Worm (Caenorhabditis elegans) whole organism, mixed stage, embryonic: ENCODE measurements around the gene rpl-20.

ENCODE experiments used
- blmp-1 ChIP-seq: fragments of 150-350 bp; optimal IDR thresholded peaks from 2 replicates; lab custom pipeline; 2014; ENCODE audit warnings: missing biosample characterization, missing genetic modification characterization
- ceh-83 ChIP-seq: fragments of 200-800 bp; sonication (Bioruptor generic); optimal IDR thresholded peaks from 2 replicates; lab custom pipeline; 2018; ENCODE audit warnings: mild to moderate bottlenecking, missing genetic modification characterization, missing compliant biosample characterization
- cnd-1 ChIP-seq: fragments of 200-800 bp; sonication (Bioruptor generic); optimal IDR thresholded peaks from 2 replicates; lab custom pipeline; 2018; ENCODE audit warnings: mild to moderate bottlenecking, missing genetic modification characterization, missing compliant biosample characterization
- elt-3 ChIP-seq: fragments of 150-350 bp; optimal IDR thresholded peaks from 2 replicates; lab custom pipeline; 2014; ENCODE audit warnings: missing biosample characterization, missing genetic modification characterization
- lin-32 ChIP-seq: fragments of 200-800 bp; sonication (Bioruptor generic); optimal IDR thresholded peaks from 2 replicates; lab custom pipeline; 2018; ENCODE audit warnings: mild to moderate bottlenecking, missing genetic modification characterization, missing compliant biosample characterization
- lsy-2 ChIP-seq: fragments of 150-350 bp; optimal IDR thresholded peaks from 2 replicates; lab custom pipeline; 2014; ENCODE audit warnings: missing biosample characterization, missing genetic modification characterization
- mab-5 ChIP-seq: fragments of 150-350 bp; optimal IDR thresholded peaks from 2 replicates; lab custom pipeline; 2014; ENCODE audit warnings: missing biosample characterization, missing genetic modification characterization
- nhr-12 ChIP-seq: fragments of 150-350 bp; optimal IDR thresholded peaks from 2 replicates; lab custom pipeline; 2014; ENCODE audit warnings: missing biosample characterization, missing genetic modification characterization
- nhr-76 ChIP-seq: sonication (generic microtip); optimal IDR thresholded peaks from 2 replicates; lab custom pipeline; 2017; ENCODE audit warnings: missing biosample characterization, missing genetic modification characterization
- sem-2 ChIP-seq: fragments of 200-800 bp; sonication (Bioruptor generic); optimal IDR thresholded peaks from 2 replicates; lab custom pipeline; 2018; ENCODE audit warnings: mild to moderate bottlenecking, missing genetic modification characterization, missing compliant biosample characterization
- sptf-1 ChIP-seq: sonication (generic microtip); optimal IDR thresholded peaks from 2 replicates; lab custom pipeline; 2017; ENCODE audit warnings: mild to moderate bottlenecking, missing genetic modification characterization, moderate library complexity, missing compliant biosample characterization
- unc-120 ChIP-seq: sonication (generic microtip); optimal IDR thresholded peaks from 2 replicates; lab custom pipeline; 2017; ENCODE audit warnings: missing genetic modification characterization, missing compliant biosample characterization; ENCODE audit not compliant: poor library complexity, severe bottlenecking
- unc-62 ChIP-seq: fragments of 150-350 bp; optimal IDR thresholded peaks from 2 replicates; lab custom pipeline; 2014; ENCODE audit warnings: missing biosample characterization, missing genetic modification reagents, missing genetic modification characterization
- zip-8 ChIP-seq: fragments of 150-350 bp; optimal IDR thresholded peaks from 2 replicates; lab custom pipeline; 2014; ENCODE audit warnings: missing biosample characterization, missing genetic modification characterization

DNA sequence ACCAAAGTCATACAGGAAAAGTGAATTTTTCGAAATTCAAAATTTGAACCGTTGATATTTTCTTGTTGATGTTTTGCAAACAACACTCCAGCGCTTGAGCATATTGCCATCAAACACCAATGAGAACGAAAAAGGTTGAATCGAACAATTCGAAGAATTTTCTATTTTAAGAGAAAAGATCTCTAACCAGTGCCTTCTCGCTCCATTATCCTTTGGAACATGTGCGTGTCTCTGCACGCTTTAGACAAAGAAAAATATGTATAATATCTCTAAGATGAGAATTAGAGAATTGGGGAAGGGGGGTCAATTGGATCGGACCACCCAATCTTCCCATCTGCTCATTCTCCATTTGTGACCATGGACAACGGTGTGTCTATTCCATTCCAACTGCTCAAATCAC, 14.3 kb upstream of the rpl-20 start, which contains the start of gene Y17G9B.2:
- TF ChIP-seq lin-32 (GFP tag; lab: Kevin White, UChicago) (no peak), nhr-12 (tag; lab: Kevin White, UChicago) (no peak), blmp-1 (no peak), nhr-76 (no peak), sptf-1 (tag; lab: Kevin White, UChicago) (no peak), lsy-2 (no peak), unc-120 (tag; lab: Kevin White, UChicago) (no peak), unc-62 (GFP tag; lab: Kevin White, UChicago) (no peak), zip-8 (tag; lab: Kevin White, UChicago) (no peak), mab-5 (no peak), cnd-1 (tag; lab: Kevin White, UChicago) (no peak), sem-2 (GFP tag; lab: Kevin White, UChicago) (no peak), ceh-83 (GFP tag; lab: Kevin White, UChicago) (no peak), elt-3 (tag; lab: Kevin White, UChicago) (no peak)
